Fruit fly (Drosophila melanogaster) whole organism, embryonic: Measurements from ENCODE around the gene CG34242.

Experiments used
- Asciz ChIP-seq: fragments of 200-800 bp; sonication (Bioruptor generic); optimal IDR thresholded peaks from 2 replicates; lab custom pipeline; 2017; ENCODE audit warnings: missing biosample characterization, mild to moderate bottlenecking, missing genetic modification characterization, missing genetic modification reagents
- BEAF-32 ChIP-seq: fragments of 200-800 bp; sonication (Bioruptor generic); optimal IDR thresholded peaks from 3 replicates; lab custom pipeline; 2017; ENCODE audit warnings: missing biosample characterization, missing genetic modification characterization, mild to moderate bottlenecking, moderate library complexity, missing genetic modification reagents
- CG10462 ChIP-seq: fragments of 200-800 bp; sonication (Bioruptor generic); optimal IDR thresholded peaks from 2 replicates; lab custom pipeline; 2016; ENCODE audit warnings: missing biosample characterization, missing genetic modification characterization
- CG11456 ChIP-seq: fragments of 200-800 bp; sonication (Bioruptor generic); IDR thresholded peaks from 3 replicates; pipeline ENCODE4 v1.3.6; 2022; ENCODE audit warnings: missing biosample characterization, missing genetic modification characterization
- CG11723 ChIP-seq: fragments of 200-800 bp; sonication (Bioruptor generic); optimal IDR thresholded peaks from 2 replicates; lab custom pipeline; 2017; ENCODE audit warnings: missing biosample characterization, mild to moderate bottlenecking, missing genetic modification characterization
- CG12391 ChIP-seq: fragments of 200-800 bp; sonication (Bioruptor generic); optimal IDR thresholded peaks from 3 replicates; lab custom pipeline; 2018; ENCODE audit warnings: missing biosample characterization, mild to moderate bottlenecking, missing genetic modification characterization, moderate library complexity
- CG12659 ChIP-seq: fragments of 200-800 bp; sonication (Bioruptor generic); optimal IDR thresholded peaks from 3 replicates; lab custom pipeline; 2017; ENCODE audit warnings: mild to moderate bottlenecking, missing biosample characterization, missing genetic modification reagents, missing genetic modification characterization
- CG12744 ChIP-seq: fragments of 200-800 bp; sonication (Bioruptor generic); optimal IDR thresholded peaks from 2 replicates; lab custom pipeline; 2016; ENCODE audit warnings: missing biosample characterization, missing genetic modification characterization
- CG13775 ChIP-seq: fragments of 200-800 bp; sonication (Bioruptor generic); optimal IDR thresholded peaks from 3 replicates; lab custom pipeline; 2017; ENCODE audit warnings: missing biosample characterization, mild to moderate bottlenecking, missing genetic modification characterization
- CG15073 ChIP-seq: fragments of 200-800 bp; sonication (Bioruptor generic); optimal IDR thresholded peaks from 2 replicates; lab custom pipeline; 2016; ENCODE audit warnings: missing biosample characterization, missing genetic modification characterization
- CG15479 ChIP-seq: fragments of 200-800 bp; sonication (Bioruptor generic); optimal IDR thresholded peaks from 3 replicates; lab custom pipeline; 2019; ENCODE audit warnings: missing biosample characterization, mild to moderate bottlenecking, missing genetic modification characterization, moderate library complexity
- CG16815 ChIP-seq: fragments of 200-800 bp; sonication (Bioruptor generic); optimal IDR thresholded peaks from 3 replicates; lab custom pipeline; 2017; ENCODE audit warnings: missing biosample characterization, mild to moderate bottlenecking, missing genetic modification characterization
- CG17829 ChIP-seq: fragments of 200-800 bp; optimal IDR thresholded peaks from 2 replicates; lab custom pipeline; 2019; ENCODE audit warnings: missing biosample characterization, mild to moderate bottlenecking, missing genetic modification characterization, moderate library complexity
- CG2120 ChIP-seq: fragments of 200-800 bp; sonication (Bioruptor generic); optimal IDR thresholded peaks from 3 replicates; lab custom pipeline; 2016; ENCODE audit warnings: missing biosample characterization, missing genetic modification characterization
- CG2712 ChIP-seq: fragments of 200-800 bp; optimal IDR thresholded peaks from 3 replicates; lab custom pipeline; 2019; ENCODE audit warnings: missing biosample characterization, mild to moderate bottlenecking, missing genetic modification characterization, moderate library complexity
- CG33557 ChIP-seq: fragments of 200-800 bp; sonication (Bioruptor generic); optimal IDR thresholded peaks from 2 replicates; lab custom pipeline; 2019; ENCODE audit warnings: missing biosample characterization, mild to moderate bottlenecking, missing genetic modification characterization, moderate library complexity
- CG5180 ChIP-seq: fragments of 200-800 bp; sonication (Bioruptor generic); optimal IDR thresholded peaks from 3 replicates; lab custom pipeline; 2017; ENCODE audit warnings: missing biosample characterization, missing genetic modification characterization, mild to moderate bottlenecking, moderate library complexity, missing genetic modification reagents
- CG6813 ChIP-seq: fragments of 200-800 bp; sonication (Bioruptor generic); optimal IDR thresholded peaks from 2 replicates; lab custom pipeline; 2017; ENCODE audit warnings: missing biosample characterization, missing genetic modification characterization, mild to moderate bottlenecking, moderate library complexity, missing genetic modification reagents
- CG7963 ChIP-seq: fragments of 200-800 bp; sonication (Bioruptor generic); IDR thresholded peaks from 3 replicates; pipeline ENCODE4 v1.3.6; 2022; ENCODE audit warnings: missing biosample characterization, missing genetic modification characterization; ENCODE audit not compliant: partially characterized antibody
- CG8089 ChIP-seq: fragments of 200-800 bp; sonication (Bioruptor generic); optimal IDR thresholded peaks from 3 replicates; lab custom pipeline; 2016; ENCODE audit warnings: missing biosample characterization, missing genetic modification characterization
- CG8765 ChIP-seq: fragments of 200-800 bp; sonication (Bioruptor generic); IDR thresholded peaks from 2 replicates; pipeline ENCODE4 v1.3.6; 2022; ENCODE audit warnings: missing biosample characterization, missing genetic modification characterization
- CG8944 ChIP-seq: fragments of 200-800 bp; sonication (Bioruptor generic); optimal IDR thresholded peaks from 3 replicates; lab custom pipeline; 2016; ENCODE audit warnings: missing biosample characterization, missing genetic modification characterization
- CG9609 ChIP-seq: fragments of 200-800 bp; sonication (Bioruptor generic); optimal IDR thresholded peaks from 3 replicates; lab custom pipeline; 2016; ENCODE audit warnings: missing biosample characterization, missing genetic modification characterization
- Dfd ChIP-seq, 2 experiments: fragments of >200 bp; optimal IDR thresholded peaks; 2 replicates each; lab custom pipeline; 2017; ENCODE audit warnings: missing biosample characterization in 2 of 2, missing genetic modification characterization in 2 of 2
- Dref ChIP-seq: fragments of 200-800 bp; sonication (Bioruptor generic); IDR thresholded peaks from 2 replicates; pipeline ENCODE4 v1.3.6; 2022; ENCODE audit warnings: missing biosample characterization, missing genetic modification characterization
- Gug ChIP-seq: fragments of 200-800 bp; sonication (Bioruptor generic); IDR thresholded peaks from 4 replicates; pipeline ENCODE4 v1.3.6; 2022; ENCODE audit warnings: missing biosample characterization, missing genetic modification characterization
- HLH54F ChIP-seq: fragments of 200-800 bp; sonication (Bioruptor generic); optimal IDR thresholded peaks from 3 replicates; lab custom pipeline; 2016; ENCODE audit warnings: missing biosample characterization, missing genetic modification characterization
- HmgZ ChIP-seq: fragments of 200-800 bp; sonication (Bioruptor generic); optimal IDR thresholded peaks from 2 replicates; lab custom pipeline; 2018; ENCODE audit warnings: missing biosample characterization, mild to moderate bottlenecking, missing genetic modification characterization
- Hmr ChIP-seq: fragments of 200-800 bp; sonication (Bioruptor generic); optimal IDR thresholded peaks from 3 replicates; lab custom pipeline; 2017; ENCODE audit warnings: mild to moderate bottlenecking, missing biosample characterization, missing genetic modification reagents, missing genetic modification characterization
- Hr3 ChIP-seq: fragments of 200-800 bp; sonication (Bioruptor generic); optimal IDR thresholded peaks from 3 replicates; lab custom pipeline; 2016; ENCODE audit warnings: missing biosample characterization, missing genetic modification characterization
- Med ChIP-seq: fragments of 200-800 bp; sonication (Bioruptor generic); peaks from one replicate; lab custom pipeline; 2016; ENCODE audit warnings: missing biosample characterization, missing genetic modification characterization, mild to moderate bottlenecking, inconsistent platforms, moderate library complexity
- Nf-YA ChIP-seq: fragments of 200-800 bp; sonication (Bioruptor generic); IDR thresholded peaks from 2 replicates; pipeline ENCODE4 v1.3.6; 2022; ENCODE audit warnings: missing biosample characterization, missing genetic modification characterization
- Oaz ChIP-seq: fragments of 200-800 bp; sonication (Bioruptor generic); IDR thresholded peaks from 2 replicates; pipeline ENCODE4 v1.3.6; 2022; ENCODE audit warnings: missing biosample characterization, missing genetic modification characterization
- Sin3A ChIP-seq: fragments of >200 bp; optimal IDR thresholded peaks from 2 replicates; lab custom pipeline; 2018
- bigmax ChIP-seq: fragments of 200-800 bp; sonication (Bioruptor generic); optimal IDR thresholded peaks from 2 replicates; lab custom pipeline; 2018; ENCODE audit warnings: missing biosample characterization, mild to moderate bottlenecking, missing genetic modification characterization
- bowl ChIP-seq: fragments of 200-800 bp; sonication (Bioruptor generic); IDR thresholded peaks from 2 replicates; pipeline ENCODE4 v1.3.6; 2022; ENCODE audit warnings: missing biosample characterization, missing genetic modification characterization
- croc ChIP-seq: fragments of 200-800 bp; sonication (Bioruptor generic); conservative IDR thresholded peaks from 3 replicates; pipeline ENCODE4 v1.3.6; 2022; ENCODE audit warnings: missing biosample characterization, missing genetic modification characterization
- dpn ChIP-seq, 2 experiments: fragments of 200-800 bp; sonication (Bioruptor generic); optimal IDR thresholded peaks; 3 replicates each; lab custom pipeline; 2016; ENCODE audit warnings: missing biosample characterization in 2 of 2, missing genetic modification characterization in 2 of 2
- ems ChIP-seq: fragments of 200-800 bp; sonication (Bioruptor generic); optimal IDR thresholded peaks from 3 replicates; lab custom pipeline; 2016; ENCODE audit warnings: missing biosample characterization, missing genetic modification characterization
- gcm ChIP-seq: fragments of 200-800 bp; sonication (Bioruptor generic); optimal IDR thresholded peaks from 2 replicates; lab custom pipeline; 2019; ENCODE audit warnings: missing biosample characterization, mild to moderate bottlenecking, missing genetic modification characterization, moderate library complexity
- kni ChIP-seq: fragments of 200-800 bp; sonication (Bioruptor generic); optimal IDR thresholded peaks from 3 replicates; lab custom pipeline; 2017; ENCODE audit warnings: mild to moderate bottlenecking, missing biosample characterization, missing genetic modification reagents, missing genetic modification characterization
- mam ChIP-seq: fragments of 200-800 bp; sonication (Bioruptor generic); optimal IDR thresholded peaks from 3 replicates; lab custom pipeline; 2016; ENCODE audit warnings: missing biosample characterization, missing genetic modification characterization
- nau ChIP-seq: fragments of 200-800 bp; sonication (Bioruptor generic); optimal IDR thresholded peaks from 3 replicates; lab custom pipeline; 2017; ENCODE audit warnings: missing biosample characterization, mild to moderate bottlenecking, missing genetic modification characterization, missing genetic modification reagents
- otp ChIP-seq: fragments of 200-800 bp; sonication (Bioruptor generic); IDR thresholded peaks from 3 replicates; pipeline ENCODE4, ENCODE4 v1.3.6; 2022; ENCODE audit warnings: missing biosample characterization, missing genetic modification characterization
- pho ChIP-seq: fragments of 200-800 bp; sonication (Bioruptor generic); optimal IDR thresholded peaks from 2 replicates; lab custom pipeline; 2016; ENCODE audit warnings: missing biosample characterization, missing genetic modification characterization
- row ChIP-seq: fragments of 200-800 bp; sonication (Bioruptor generic); IDR thresholded peaks from 3 replicates; pipeline ENCODE4 v1.3.6; 2022; ENCODE audit warnings: missing biosample characterization, missing genetic modification characterization
- run ChIP-seq: fragments of 200-800 bp; sonication (Bioruptor generic); optimal IDR thresholded peaks from 3 replicates; lab custom pipeline; 2018; ENCODE audit warnings: missing biosample characterization, mild to moderate bottlenecking, missing genetic modification characterization
- salm ChIP-seq: fragments of 200-800 bp; sonication (Bioruptor generic); optimal IDR thresholded peaks from 2 replicates; lab custom pipeline; 2018; ENCODE audit warnings: missing biosample characterization, mild to moderate bottlenecking, missing genetic modification characterization
- slp2 ChIP-seq: fragments of 200-800 bp; sonication (Bioruptor generic); optimal IDR thresholded peaks from 2 replicates; lab custom pipeline; 2016; ENCODE audit warnings: missing biosample characterization, missing genetic modification characterization
- ssp ChIP-seq: fragments of 200-800 bp; sonication (Bioruptor generic); IDR thresholded peaks from 2 replicates; pipeline ENCODE4 v1.3.6; 2022; ENCODE audit warnings: missing biosample characterization, missing genetic modification characterization

The CG34242 gene

dm6 chr3L:12490418-12491035 is 43.3 kb upstream of the CG34242 start, which contains the start of gene CG10660 (continued):
- TF ChIP-seq salm (peak; percentile 90), BEAF-32 (GFP tag; lab: Kevin White, UChicago) (no peak), CG12391 (tag; lab: Kevin White, UChicago) (peak; percentile 92), CG11723 (GFP tag; lab: Kevin White, UChicago) (peak; percentile 70), slp2 (GFP tag; lab: Kevin White, UChicago) (peak; percentile 68), CG6813 (GFP tag; lab: Kevin White, UChicago) (peak; percentile 78), CG13775 (GFP tag; lab: Kevin White, UChicago) (peak; percentile 76), nau (GFP tag; lab: Kevin White, UChicago) (peak; percentile 87), CG8089 (GFP tag; lab: Kevin White, UChicago) (peak; percentile 32), CG16815 (GFP tag; lab: Kevin White, UChicago) (peak; percentile 68), HLH54F (peak; percentile 62), Dfd (GFP tag; optimal IDR thresholded peaks at IDR 0.05; lab: Kevin White, UChicago) (no peak), CG2712 (tag; lab: Kevin White, UChicago) (peak; percentile 91), Sin3A (lab: Kevin White, UChicago) (no peak), HmgZ (tag; lab: Kevin White, UChicago) (peak; percentile 86), Oaz (GFP tag; lab: Robert Waterston, UW) (peak; percentile 76), Hmr (GFP tag; lab: Kevin White, UChicago) (peak; percentile 89), CG17829 (tag; lab: Kevin White, UChicago) (peak; percentile 76), Hr3 (GFP tag; lab: Kevin White, UChicago) (peak; percentile 87), ems (GFP tag; lab: Kevin White, UChicago) (peak; percentile 61), croc (GFP tag; lab: Robert Waterston, UW) (peak; percentile 63), pho (GFP tag; lab: Kevin White, UChicago) (peak; percentile 48), kni (GFP tag; lab: Kevin White, UChicago) (no peak), CG8765 (GFP tag; lab: Robert Waterston, UW) (peak; percentile 42; the same call in 1 of the 2 replicates), ssp (GFP tag; lab: Robert Waterston, UW) (peak; percentile 62), Dref (GFP tag; lab: Robert Waterston, UW) (no peak), CG2120 (GFP tag; lab: Kevin White, UChicago) (peak; percentile 85), CG12744 (GFP tag; lab: Kevin White, UChicago) (peak; percentile 53), bigmax (GFP tag; lab: Kevin White, UChicago) (no peak), Nf-YA (GFP tag; lab: Robert Waterston, UW) (peak; percentile 82), CG5180 (GFP tag; lab: Kevin White, UChicago) (peak; percentile 68), CG9609 (GFP tag; lab: Kevin White, UChicago) (peak; percentile 31), CG11456 (GFP tag; lab: Robert Waterston, UW) (peak; percentile 75), mam (peak; percentile 72), CG8944 (GFP tag; lab: Kevin White, UChicago) (peak; percentile 63), Asciz (GFP tag; lab: Kevin White, UChicago) (peak; percentile 91), Med (peak; percentile 95), CG7963 (GFP tag; lab: Robert Waterston, UW) (no peak), row (peak; percentile 93), Gug (GFP tag; lab: Robert Waterston, UW) (peak; percentile 63; the same call in 2 of the 4 replicates), otp (GFP tag; lab: Robert Waterston, UW) (peak; percentile 91), CG33557 (GFP tag; lab: Kevin White, UChicago) (peak; percentile 52), CG10462 (GFP tag; lab: Kevin White, UChicago) (peak; percentile 43), gcm (GFP tag; lab: Kevin White, UChicago) (peak; percentile 89), bowl (GFP tag; lab: Robert Waterston, UW) (peak; percentile 66; the same call in 1 of the 2 replicates), CG15073 (GFP tag; lab: Kevin White, UChicago) (peak; percentile 22), CG15479 (GFP tag; lab: Kevin White, UChicago) (no peak), dpn (GFP tag; optimal IDR thresholded peaks at IDR 0.05; lab: Kevin White, UChicago) (peak; percentile 72 to 87), CG12659 (GFP tag; lab: Kevin White, UChicago) (peak; percentile 84), run (tag; lab: Kevin White, UChicago) (peak; percentile 89)
